Worm (Caenorhabditis elegans): ENCODE data around the gene cal-3.

ce11 chrIV:3854606-3855005, 19.6 kb upstream of the cal-3 start:
- TF ChIP-seq fkh-10 (GFP tag; optimal IDR thresholded peaks at IDR 0.05) (no peak), ceh-90 (tag; optimal IDR thresholded peaks at IDR 0.05) (no peak)

Measured in whole organism, L1 larva.